Fruit fly (Drosophila melanogaster) S2 (cell line): ENCODE data around the gene CG11980.

ENCODE experiments used
- CG8478 ChIP-seq: fragments of >200 bp; optimal IDR thresholded peaks from 2 replicates; lab custom pipeline; 2018
- CTCF ChIP-seq, 2 experiments: fragments of >200 bp; optimal IDR thresholded peaks; 2 replicates each; lab custom pipeline; 2018

Gene CG11980

dm6 chr3R:9048466-9049072 lies 44.8 kb downstream of the CG11980 start, which contains the start of gene Mst85C:
Mst85C (plus strand) TSS chr3R:9048645.
- TF ChIP-seq CG8478 (no peak), CTCF (optimal IDR thresholded peaks at IDR 0.05; lab: Kevin White, UChicago) (no peak)

DNA sequence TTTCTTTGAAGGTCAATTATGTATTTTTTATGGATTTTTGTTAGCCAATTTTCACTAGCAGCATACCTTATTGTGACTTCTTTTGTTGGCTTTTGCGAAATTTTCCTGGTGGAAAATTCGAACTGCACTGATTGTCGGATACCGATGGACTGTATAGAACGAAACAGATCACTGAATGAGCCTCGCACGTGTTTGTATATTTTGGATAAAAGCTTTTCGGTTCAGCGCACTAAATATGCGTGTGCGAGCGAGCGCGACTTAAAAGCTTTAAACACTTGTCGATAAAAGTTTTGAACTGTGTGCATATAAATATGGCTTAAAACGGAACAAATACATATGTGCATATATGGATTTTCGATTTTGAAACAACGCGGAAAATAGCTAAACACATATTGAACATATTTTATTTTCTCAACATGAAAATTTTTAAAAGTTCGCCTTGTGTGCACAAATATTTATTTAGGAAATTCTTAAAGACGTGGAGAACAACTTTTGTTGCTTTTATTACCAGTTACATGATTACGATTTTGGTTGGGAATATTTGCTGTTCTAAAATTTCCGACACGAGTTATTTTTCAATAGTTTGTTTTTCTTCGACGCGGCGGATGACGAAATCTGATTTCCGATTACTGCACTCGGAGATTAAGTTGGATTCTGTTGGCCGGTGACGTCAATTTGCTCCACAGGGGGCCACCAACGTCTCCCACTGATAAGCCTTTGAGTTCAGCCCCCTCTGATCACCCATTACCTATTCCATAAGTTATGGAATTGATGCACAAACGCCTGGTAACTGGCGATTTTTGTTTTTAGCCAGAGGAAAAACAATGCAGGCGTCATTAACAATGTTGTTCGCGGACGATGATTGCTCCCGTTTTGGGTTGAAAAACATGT lies 45.5 kb downstream of the CG11980 start:
- TF ChIP-seq CG8478 (no peak), CTCF (optimal IDR thresholded peaks at IDR 0.05; lab: Kevin White, UChicago) (no peak)

dm6 chr3R:9050519-9051119 lies 46.8 kb downstream of the CG11980 start, which contains the start of gene Nmdmc:
Nmdmc (minus strand) TSS chr3R:9050555.
- no peak for TF ChIP-seq CTCF (optimal IDR thresholded peaks at IDR 0.05; lab: Kevin White, UChicago)
- no peak for TF ChIP-seq CG8478

dm6 chr3R:9051937-9052680 lies 48.3 kb downstream of the CG11980 start, which contains the start of gene Kdm2:
Kdm2 (plus strand) TSS chr3R:9052495.
- no peak for TF ChIP-seq CTCF (optimal IDR thresholded peaks at IDR 0.05; lab: Kevin White, UChicago)
- TF ChIP-seq CG8478: no peak

DNA sequence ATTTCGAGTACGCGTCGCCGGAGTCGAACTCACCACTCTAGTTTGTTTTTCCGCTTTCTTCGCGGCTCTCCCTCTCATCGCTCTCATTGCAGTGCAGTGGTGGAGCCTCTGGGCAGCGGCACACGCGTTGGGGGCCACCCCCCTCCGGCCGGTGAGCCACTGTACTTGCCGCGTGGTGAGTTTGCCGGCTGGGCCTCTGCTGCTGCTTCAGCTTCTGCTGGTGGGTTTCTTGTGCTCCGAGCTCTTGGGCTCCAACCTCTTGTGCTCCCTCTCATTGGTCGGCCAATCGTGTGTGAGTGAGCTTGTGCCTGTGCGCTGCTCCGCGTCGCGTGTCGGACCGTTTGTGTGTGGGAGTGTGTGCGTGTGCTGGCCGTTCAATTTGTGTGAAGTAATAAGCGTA lies 49.2 kb downstream of the CG11980 start:
- TF ChIP-seq CG8478 (no peak), CTCF (optimal IDR thresholded peaks at IDR 0.05; lab: Kevin White, UChicago) (no peak)

- TF ChIP-seq CG8478: no peak
- no peak for TF ChIP-seq CTCF (optimal IDR thresholded peaks at IDR 0.05; lab: Kevin White, UChicago)
These were observed 50.1 kb downstream of the CG11980 start for dm6 chr3R:9053850-9054441.

DNA sequence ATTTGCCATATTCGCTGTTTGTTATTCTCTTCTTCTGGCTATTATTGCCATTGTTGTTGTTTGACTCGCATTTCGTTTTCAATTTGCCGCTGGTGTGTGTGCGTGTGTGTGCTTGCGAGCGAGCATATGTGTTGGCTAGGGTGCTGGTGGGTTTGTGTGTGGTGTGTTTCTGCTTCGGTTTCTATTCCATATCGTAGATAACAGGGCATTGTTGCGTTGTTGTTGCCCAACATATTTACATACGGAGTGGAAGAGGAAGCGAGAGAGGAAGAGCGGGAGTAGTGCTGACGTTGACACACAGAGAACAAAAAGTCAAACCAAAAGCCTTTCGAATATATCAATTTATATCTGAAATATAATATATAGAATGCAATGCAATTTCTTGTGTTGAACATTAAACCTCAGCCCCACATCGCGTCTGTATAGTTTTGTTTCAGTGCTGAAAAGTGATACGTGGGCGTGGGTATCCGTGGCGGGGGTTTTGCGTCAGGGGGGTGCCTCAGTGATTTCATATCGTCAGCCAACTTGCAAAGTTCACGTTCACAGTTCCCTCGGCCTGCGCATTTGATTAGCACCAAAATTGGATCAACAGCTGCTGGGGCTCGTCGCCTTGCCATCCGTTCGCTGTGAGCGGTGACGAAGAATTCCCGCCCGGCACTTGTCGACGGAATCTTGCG lies 50.8 kb downstream of the CG11980 start:
- TF ChIP-seq CTCF (optimal IDR thresholded peaks at IDR 0.05; lab: Kevin White, UChicago) (no peak), CG8478 (no peak)
